Worm (Caenorhabditis elegans) whole organism, late embryonic: ENCODE measurements around the gene ZK783.7.

ENCODE experiments used
- C38D4.7 ChIP-seq: fragments of 200-800 bp; sonication (Bioruptor generic); optimal IDR thresholded peaks from 2 replicates; lab custom pipeline; 2018; ENCODE audit warnings: mild to moderate bottlenecking, missing genetic modification characterization, moderate library complexity, missing compliant biosample characterization
- K02D7.2 ChIP-seq: sonication (generic microtip); optimal IDR thresholded peaks from 2 replicates; lab custom pipeline; 2017; ENCODE audit warnings: mild to moderate bottlenecking, missing genetic modification characterization, missing compliant biosample characterization
- K09A11.1 ChIP-seq: sonication (generic microtip); optimal IDR thresholded peaks from 2 replicates; lab custom pipeline; 2017; ENCODE audit warnings: antibody characterized with exemption, mild to moderate bottlenecking, missing genetic modification characterization, missing compliant biosample characterization; ENCODE audit not compliant: insufficient read depth
- ama-1 ChIP-seq: fragments of 150-350 bp; optimal IDR thresholded peaks from 2 replicates; lab custom pipeline; 2014
- ceh-14 ChIP-seq: sonication (generic microtip); optimal IDR thresholded peaks from 2 replicates; lab custom pipeline; 2016; ENCODE audit warnings: missing genotype, missing genetic modification characterization, missing compliant biosample characterization
- ceh-2 ChIP-seq: sonication (generic microtip); optimal IDR thresholded peaks from 2 replicates; lab custom pipeline; 2016; ENCODE audit warnings: missing genotype, missing genetic modification characterization, missing compliant biosample characterization
- ceh-24 ChIP-seq: sonication (generic microtip); optimal IDR thresholded peaks from 2 replicates; lab custom pipeline; 2016; ENCODE audit warnings: mild to moderate bottlenecking, missing genetic modification characterization, missing compliant biosample characterization
- ceh-48 ChIP-seq: sonication (generic microtip); optimal IDR thresholded peaks from 2 replicates; lab custom pipeline; 2016; ENCODE audit warnings: missing genetic modification characterization, inconsistent platforms, missing compliant biosample characterization
- ceh-9 ChIP-seq: sonication (generic microtip); optimal IDR thresholded peaks from 2 replicates; lab custom pipeline; 2016; ENCODE audit warnings: mild to moderate bottlenecking, missing genetic modification characterization, inconsistent platforms, missing compliant biosample characterization
- dmd-4 ChIP-seq: sonication (generic microtip); optimal IDR thresholded peaks from 2 replicates; lab custom pipeline; 2016; ENCODE audit warnings: borderline replicate concordance, missing genetic modification characterization, missing compliant biosample characterization
- elt-2 ChIP-seq: sonication (generic microtip); optimal IDR thresholded peaks from 2 replicates; lab custom pipeline; 2016; ENCODE audit warnings: missing genetic modification reagents, missing genetic modification characterization, missing compliant biosample characterization
- eyg-1 ChIP-seq: sonication (generic microtip); optimal IDR thresholded peaks from 2 replicates; lab custom pipeline; 2016; ENCODE audit warnings: missing genotype, missing genetic modification characterization, missing compliant biosample characterization
- fax-1 ChIP-seq: sonication (generic microtip); optimal IDR thresholded peaks from 2 replicates; lab custom pipeline; 2016; ENCODE audit warnings: missing genotype, missing genetic modification characterization, missing compliant biosample characterization
- fkh-10 ChIP-seq: fragments of 150-350 bp; optimal IDR thresholded peaks from 2 replicates; lab custom pipeline; 2014; ENCODE audit warnings: missing biosample characterization, missing genetic modification reagents, missing genetic modification characterization
- fkh-6 ChIP-seq: sonication (generic microtip); optimal IDR thresholded peaks from 2 replicates; lab custom pipeline; 2016; ENCODE audit warnings: missing genetic modification characterization, missing compliant biosample characterization
- gmeb-2 ChIP-seq: sonication (generic microtip); optimal IDR thresholded peaks from 2 replicates; lab custom pipeline; 2016; ENCODE audit warnings: missing genetic modification characterization, inconsistent platforms, missing compliant biosample characterization
- hlh-15 ChIP-seq: sonication (generic microtip); optimal IDR thresholded peaks from 2 replicates; lab custom pipeline; 2016; ENCODE audit warnings: missing genetic modification characterization, missing compliant biosample characterization
- hlh-30 ChIP-seq: sonication (generic microtip); optimal IDR thresholded peaks from 2 replicates; lab custom pipeline; 2017; ENCODE audit warnings: antibody characterized with exemption, missing genetic modification characterization, missing compliant biosample characterization; ENCODE audit not compliant: insufficient read depth
- hlh-8 ChIP-seq: sonication (generic microtip); optimal IDR thresholded peaks from 2 replicates; lab custom pipeline; 2016; ENCODE audit warnings: missing genotype, missing genetic modification characterization, missing compliant biosample characterization
- mec-3 ChIP-seq: sonication (generic microtip); optimal IDR thresholded peaks from 2 replicates; lab custom pipeline; 2016; ENCODE audit warnings: borderline replicate concordance, missing genetic modification characterization, missing compliant biosample characterization
- nfya-1 ChIP-seq: sonication (generic microtip); optimal IDR thresholded peaks from 2 replicates; lab custom pipeline; 2017; ENCODE audit warnings: missing genetic modification characterization, mild to moderate bottlenecking, missing compliant biosample characterization, antibody characterized with exemption, moderate library complexity
- nhr-11 ChIP-seq: fragments of 150-350 bp; optimal IDR thresholded peaks from 2 replicates; lab custom pipeline; 2014; ENCODE audit warnings: missing biosample characterization, missing genetic modification characterization
- nhr-232 ChIP-seq: sonication (generic microtip); optimal IDR thresholded peaks from 2 replicates; lab custom pipeline; 2016; ENCODE audit warnings: missing genetic modification characterization, missing compliant biosample characterization
- npax-4 ChIP-seq: sonication (generic microtip); optimal IDR thresholded peaks from 2 replicates; lab custom pipeline; 2016; ENCODE audit warnings: missing genetic modification characterization, missing compliant biosample characterization
- odd-2 ChIP-seq: sonication (generic microtip); optimal IDR thresholded peaks from 2 replicates; lab custom pipeline; 2017; ENCODE audit warnings: antibody characterized with exemption, mild to moderate bottlenecking, missing genetic modification characterization, missing compliant biosample characterization
- pat-9 ChIP-seq: fragments of 200-800 bp; sonication (Bioruptor generic); optimal IDR thresholded peaks from 2 replicates; lab custom pipeline; 2018; ENCODE audit warnings: mild to moderate bottlenecking, missing genetic modification characterization, moderate library complexity, missing compliant biosample characterization
- pax-1 ChIP-seq: fragments of 150-350 bp; optimal IDR thresholded peaks from 2 replicates; lab custom pipeline; 2014; ENCODE audit warnings: missing biosample characterization, missing genetic modification characterization
- pha-2 ChIP-seq: sonication (generic microtip); optimal IDR thresholded peaks from 2 replicates; lab custom pipeline; 2017; ENCODE audit warnings: mild to moderate bottlenecking, missing genetic modification characterization, missing compliant biosample characterization
- pha-4 ChIP-seq: fragments of 150-350 bp; optimal IDR thresholded peaks from 2 replicates; lab custom pipeline; 2018; ENCODE audit warnings: missing biosample characterization, missing genetic modification reagents, missing genetic modification characterization
- ref-2 ChIP-seq: sonication (generic microtip); optimal IDR thresholded peaks from 2 replicates; lab custom pipeline; 2016; ENCODE audit warnings: missing genetic modification characterization, missing compliant biosample characterization
- sdc-2 ChIP-seq: sonication (generic microtip); optimal IDR thresholded peaks from 2 replicates; lab custom pipeline; 2016; ENCODE audit warnings: missing genotype, missing genetic modification characterization, missing compliant biosample characterization
- syd-9 ChIP-seq: sonication (generic microtip); optimal IDR thresholded peaks from 2 replicates; lab custom pipeline; 2016; ENCODE audit warnings: mild to moderate bottlenecking, missing genetic modification characterization, moderate library complexity, missing compliant biosample characterization
- unc-3 ChIP-seq, 2 experiments: fragments of 200-800 bp in 1 of 2; sonication (Bioruptor generic) in 1 of 2; sonication (generic microtip) in 1 of 2; conservative IDR thresholded peaks in 1 of 2; optimal IDR thresholded peaks in 1 of 2; 2 replicates each; pipeline versions ENCODE4 v1.3.6 to Lab custom; 2016 to 2022; ENCODE audit warnings: missing compliant biosample characterization in 2 of 2, missing genetic modification characterization in 2 of 2, missing genetic modification reagents in 1 of 2
- unc-86 ChIP-seq: sonication (generic microtip); optimal IDR thresholded peaks from 2 replicates; lab custom pipeline; 2016; ENCODE audit warnings: missing genetic modification characterization, missing compliant biosample characterization
- zip-5 ChIP-seq: sonication (generic microtip); optimal IDR thresholded peaks from 2 replicates; lab custom pipeline; 2016; ENCODE audit warnings: missing genetic modification characterization, missing compliant biosample characterization
- ztf-16 ChIP-seq: sonication (generic microtip); optimal IDR thresholded peaks from 2 replicates; lab custom pipeline; 2017; ENCODE audit warnings: missing genetic modification characterization, missing compliant biosample characterization

Gene ZK783.7

ce11 chrIII:7672411-7672810 is 15.9 kb downstream of the ZK783.7 start:
- no peak for TF ChIP-seq ztf-16 (tag; lab: Kevin White, UChicago)
- no peak for TF ChIP-seq pha-4
- no peak for TF ChIP-seq ceh-48 (tag; lab: Kevin White, UChicago)

ce11 chrIII:7692287-7692686 is 35.8 kb downstream of the ZK783.7 start:
- TF ChIP-seq ceh-9 (tag; lab: Kevin White, UChicago), result no peak
- TF ChIP-seq hlh-15 (tag; lab: Kevin White, UChicago), result no peak
- TF ChIP-seq mec-3, result no peak
- TF ChIP-seq sdc-2 (tag; lab: Kevin White, UChicago), result no peak
- TF ChIP-seq nhr-232 (tag; lab: Kevin White, UChicago), result no peak
- TF ChIP-seq ref-2 (tag; lab: Kevin White, UChicago), result no peak
- TF ChIP-seq fkh-10 (GFP tag; lab: Kevin White, UChicago), result no peak
- no peak for TF ChIP-seq ceh-14 (tag; lab: Kevin White, UChicago)
- no peak for TF ChIP-seq unc-3 (GFP tag; conservative IDR thresholded peaks at IDR 0.05; lab: Robert Waterston, UW)
- no peak for TF ChIP-seq unc-3 (tag; optimal IDR thresholded peaks at IDR 0.05; lab: Kevin White, UChicago)
- no peak for TF ChIP-seq pha-4

DNA sequence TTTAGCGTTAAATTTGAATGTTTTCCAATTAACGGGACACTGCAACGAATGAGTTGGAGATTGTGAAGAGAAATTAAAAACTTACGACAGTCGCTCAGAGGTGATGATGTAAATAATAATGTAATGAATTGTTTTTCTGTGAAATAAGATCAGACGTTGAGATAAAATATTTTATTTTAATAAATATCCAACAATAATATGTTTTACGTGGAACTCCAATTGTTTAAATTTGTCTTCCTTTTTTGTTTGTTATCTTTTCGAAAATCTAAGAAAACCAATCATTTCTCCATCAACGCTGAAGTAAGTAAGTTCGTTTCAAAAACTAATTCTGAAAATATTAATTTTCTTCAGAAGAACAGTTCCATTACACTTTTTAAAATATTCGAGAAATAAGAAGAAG is 37.8 kb downstream of the ZK783.7 start, which contains the start of gene C18H2.5:
C18H2.5 (minus strand) TSS at position 101 of the 400 bp plus-strand sequence.
- TF ChIP-seq ceh-2 (tag; lab: Kevin White, UChicago) (no peak), unc-3 (GFP tag; conservative IDR thresholded peaks at IDR 0.05; lab: Robert Waterston, UW) (no peak), unc-3 (tag; optimal IDR thresholded peaks at IDR 0.05; lab: Kevin White, UChicago) (no peak), npax-4 (tag; lab: Kevin White, UChicago) (no peak), gmeb-2 (tag; lab: Kevin White, UChicago) (no peak), dmd-4 (tag; lab: Kevin White, UChicago) (no peak), ztf-16 (tag; lab: Kevin White, UChicago) (no peak), K02D7.2 (tag; lab: Kevin White, UChicago) (no peak), zip-5 (tag; lab: Kevin White, UChicago) (no peak), hlh-8 (tag; lab: Kevin White, UChicago) (no peak), C38D4.7 (GFP tag; lab: Kevin White, UChicago) (no peak), ceh-24 (tag; lab: Kevin White, UChicago) (no peak)

- TF ChIP-seq pax-1 (tag; lab: Kevin White, UChicago) (no peak), ceh-2 (tag; lab: Kevin White, UChicago) (no peak), fkh-6 (tag; lab: Kevin White, UChicago) (no peak), pha-2 (tag; lab: Kevin White, UChicago) (no peak), eyg-1 (no peak), odd-2 (tag; lab: Kevin White, UChicago) (no peak), unc-86 (tag; lab: Kevin White, UChicago) (no peak), fax-1 (tag; lab: Kevin White, UChicago) (no peak), hlh-8 (tag; lab: Kevin White, UChicago) (no peak), syd-9 (tag; lab: Kevin White, UChicago) (no peak), K09A11.1 (tag; lab: Kevin White, UChicago) (no peak), nfya-1 (no peak), hlh-30 (tag; lab: Kevin White, UChicago) (no peak), pat-9 (tag; lab: Kevin White, UChicago) (no peak), ceh-9 (tag; lab: Kevin White, UChicago) (no peak), elt-2 (tag; lab: Kevin White, UChicago) (no peak), ama-1 (lab: Kevin White, UChicago) (no peak), mec-3 (no peak), ceh-48 (tag; lab: Kevin White, UChicago) (no peak), nhr-11 (tag; lab: Kevin White, UChicago) (no peak)
These were observed 47.0 kb downstream of the ZK783.7 start for ce11 chrIII:7703474-7703873.
